Fruit fly (Drosophila melanogaster) S2 (cell line): ENCODE measurements around the gene CG42367.

Experiments used
- CG8478 ChIP-seq: fragments of >200 bp; optimal IDR thresholded peaks from 2 replicates; lab custom pipeline; 2018
- CTCF ChIP-seq, 2 experiments: fragments of >200 bp; optimal IDR thresholded peaks; 2 replicates each; lab custom pipeline; 2018

DNA sequence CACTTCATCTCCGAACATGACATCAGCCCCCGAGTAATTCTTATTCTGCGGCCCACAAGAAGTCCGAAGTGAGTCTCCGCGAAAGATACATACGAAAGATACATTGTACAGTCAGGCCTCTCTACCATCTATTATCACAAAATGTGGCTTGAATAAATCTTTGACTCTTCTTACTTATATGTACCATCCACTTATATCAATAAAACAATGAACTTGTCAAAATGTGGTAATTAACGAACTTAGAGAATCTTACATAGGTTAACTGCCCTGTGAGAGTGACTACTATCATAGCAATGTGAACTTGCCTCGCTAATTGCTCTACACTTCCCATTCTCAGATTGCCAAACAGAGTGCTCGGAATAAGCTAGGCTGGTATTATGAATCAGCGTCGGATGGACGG, 23.7 kb upstream of the CG42367 start:
- TF ChIP-seq CG8478, result no peak
- TF ChIP-seq CTCF (optimal IDR thresholded peaks at IDR 0.05; lab: Kevin White, UChicago), result no peak
